Worm (Caenorhabditis elegans): ENCODE measurements around the gene rpc-11.

DNA sequence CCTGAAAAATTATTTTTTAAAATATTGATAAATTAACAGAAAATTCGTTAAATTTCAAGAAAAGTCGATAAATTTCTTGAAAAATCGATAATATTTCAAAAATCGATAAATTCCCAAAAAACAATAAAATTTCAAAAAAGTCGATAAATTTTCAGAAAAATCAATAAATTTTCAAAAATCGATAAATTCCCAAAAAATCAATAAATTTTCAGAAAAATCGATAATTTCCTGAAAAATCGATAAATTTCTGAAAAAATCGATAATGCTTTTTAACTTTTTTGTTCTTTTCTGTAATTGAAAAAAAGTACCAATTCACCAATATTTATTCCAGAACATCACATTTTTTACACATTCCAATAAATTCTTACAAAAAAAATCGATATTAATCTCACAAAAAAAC, 25.3 kb upstream of the rpc-11 start:
- TF ChIP-seq ama-1 (optimal IDR thresholded peaks at IDR 0.05) = no peak
- no peak for TF ChIP-seq hnd-1 (tag; optimal IDR thresholded peaks at IDR 0.05)
- no peak for TF ChIP-seq F13C5.2 (tag; optimal IDR thresholded peaks at IDR 0.05)
- no peak for TF ChIP-seq flt-1 (GFP tag; IDR thresholded peaks at IDR 0.05)
- no peak for TF ChIP-seq aly-1 (tag; optimal IDR thresholded peaks at IDR 0.05)
- TF ChIP-seq sea-1 (GFP tag; conservative IDR thresholded peaks at IDR 0.05) = no peak
- TF ChIP-seq tbx-11 (GFP tag; IDR thresholded peaks at IDR 0.05) = no peak
- no peak for TF ChIP-seq ceh-13 (GFP tag; optimal IDR thresholded peaks at IDR 0.05)
- TF ChIP-seq hmg-4 (GFP tag; optimal IDR thresholded peaks at IDR 0.05) = no peak
- no peak for TF ChIP-seq tbx-37 (GFP tag; conservative IDR thresholded peaks at IDR 0.05)
- TF ChIP-seq B0310.2 (tag; optimal IDR thresholded peaks at IDR 0.05) = no peak
- no peak for TF ChIP-seq scrt-1 (GFP tag; IDR thresholded peaks at IDR 0.05)
- no peak for TF ChIP-seq ets-7 (tag; optimal IDR thresholded peaks at IDR 0.05)
- no peak for TF ChIP-seq hmbx-1 (tag; optimal IDR thresholded peaks at IDR 0.05)

Measured in whole organism, early embryonic.